Worm (Caenorhabditis elegans) whole organism, late embryonic: ENCODE results near the gene M01B2.13.

Experiments
- ama-1 ChIP-seq: fragments of 150-350 bp; optimal IDR thresholded peaks from 2 replicates; lab custom pipeline; 2014
- ceh-14 ChIP-seq: sonication (generic microtip); optimal IDR thresholded peaks from 2 replicates; lab custom pipeline; 2016; ENCODE audit warnings: missing genotype, missing genetic modification characterization, missing compliant biosample characterization
- ceh-30 ChIP-seq: fragments of 150-350 bp; optimal IDR thresholded peaks from 2 replicates; lab custom pipeline; 2014; ENCODE audit warnings: missing biosample characterization, missing genetic modification characterization
- ceh-9 ChIP-seq: sonication (generic microtip); optimal IDR thresholded peaks from 2 replicates; lab custom pipeline; 2016; ENCODE audit warnings: mild to moderate bottlenecking, missing genetic modification characterization, inconsistent platforms, missing compliant biosample characterization
- hlh-8 ChIP-seq: sonication (generic microtip); optimal IDR thresholded peaks from 2 replicates; lab custom pipeline; 2016; ENCODE audit warnings: missing genotype, missing genetic modification characterization, missing compliant biosample characterization
- lin-11 ChIP-seq: fragments of 200-800 bp; sonication (Bioruptor generic); optimal IDR thresholded peaks from 2 replicates; lab custom pipeline; 2018; ENCODE audit warnings: mild to moderate bottlenecking, missing genetic modification characterization, missing compliant biosample characterization
- nhr-11 ChIP-seq: fragments of 150-350 bp; optimal IDR thresholded peaks from 2 replicates; lab custom pipeline; 2014; ENCODE audit warnings: missing biosample characterization, missing genetic modification characterization
- pqm-1 ChIP-seq: sonication (generic microtip); optimal IDR thresholded peaks from 2 replicates; lab custom pipeline; 2016; ENCODE audit warnings: missing genetic modification characterization, missing compliant biosample characterization
- ref-2 ChIP-seq: sonication (generic microtip); optimal IDR thresholded peaks from 2 replicates; lab custom pipeline; 2016; ENCODE audit warnings: missing genetic modification characterization, missing compliant biosample characterization
- rnt-1 ChIP-seq: sonication (generic microtip); optimal IDR thresholded peaks from 2 replicates; lab custom pipeline; 2016; ENCODE audit warnings: missing genetic modification characterization, missing compliant biosample characterization
- sox-2 ChIP-seq: fragments of 200-800 bp; sonication (Bioruptor generic); IDR thresholded peaks from 2 replicates; pipeline ENCODE4 v1.3.6; 2022; ENCODE audit warnings: missing genetic modification reagents, missing genetic modification characterization, missing compliant biosample characterization
- sox-4 ChIP-seq: sonication (generic microtip); optimal IDR thresholded peaks from 2 replicates; lab custom pipeline; 2017; ENCODE audit warnings: mild to moderate bottlenecking, missing genetic modification characterization, inconsistent platforms, missing compliant biosample characterization

- TF ChIP-seq ceh-14 (tag; lab: Kevin White, UChicago) (no peak), ceh-9 (tag; lab: Kevin White, UChicago) (no peak), sox-2 (GFP tag; lab: Robert Waterston, UW) (no peak), ama-1 (lab: Kevin White, UChicago) (no peak), rnt-1 (tag; lab: Kevin White, UChicago) (no peak), hlh-8 (tag; lab: Kevin White, UChicago) (no peak), lin-11 (tag; lab: Kevin White, UChicago) (no peak), sox-4 (tag; lab: Kevin White, UChicago) (no peak), pqm-1 (tag; lab: Kevin White, UChicago) (no peak), nhr-11 (tag; lab: Kevin White, UChicago) (no peak), ref-2 (no peak), ceh-30 (tag; lab: Kevin White, UChicago) (no peak)
Measured at ce11 chrV:15244456-15244855, 21.3 kb downstream of the M01B2.13 start, which contains the start of gene kin-30.
